Fruit fly (Drosophila melanogaster) whole organism, prepupa: ENCODE results near the gene CG11674.

Source experiments
- CG10631 ChIP-seq: fragments of 200-800 bp; sonication (Bioruptor generic); optimal IDR thresholded peaks from 2 replicates; lab custom pipeline; 2016; ENCODE audit warnings: missing biosample characterization, missing genetic modification characterization
- CG10669 ChIP-seq: fragments of 200-800 bp; sonication (Bioruptor generic); optimal IDR thresholded peaks from 3 replicates; lab custom pipeline; 2018; ENCODE audit warnings: missing biosample characterization, mild to moderate bottlenecking, missing genetic modification characterization, moderate library complexity
- CG11294 ChIP-seq: fragments of 200-800 bp; sonication (Bioruptor generic); IDR thresholded peaks from 2 replicates; pipeline ENCODE4 v1.3.6; 2022; ENCODE audit warnings: missing biosample characterization, missing genetic modification characterization
- CG11762 ChIP-seq: fragments of 200-800 bp; sonication (Bioruptor generic); optimal IDR thresholded peaks from 3 replicates; lab custom pipeline; 2016; ENCODE audit warnings: missing biosample characterization, missing genetic modification characterization; ENCODE audit not compliant: insufficient read depth
- CG11902 ChIP-seq: fragments of 200-800 bp; sonication (Bioruptor generic); optimal IDR thresholded peaks from 3 replicates; lab custom pipeline; 2016; ENCODE audit warnings: missing biosample characterization, missing genetic modification characterization
- CG1621 ChIP-seq: fragments of 200-800 bp; sonication (Bioruptor generic); optimal IDR thresholded peaks from 3 replicates; lab custom pipeline; 2018; ENCODE audit warnings: missing biosample characterization, mild to moderate bottlenecking, missing genetic modification characterization
- CG16779 ChIP-seq: fragments of 200-800 bp; sonication (Bioruptor generic); optimal IDR thresholded peaks from 3 replicates; lab custom pipeline; 2017; ENCODE audit warnings: missing biosample characterization, mild to moderate bottlenecking, missing genetic modification characterization
- CG3032 ChIP-seq: fragments of 200-800 bp; optimal IDR thresholded peaks from 2 replicates; lab custom pipeline; 2019; ENCODE audit warnings: missing biosample characterization, mild to moderate bottlenecking, missing genetic modification characterization, moderate library complexity
- CG31627 ChIP-seq: fragments of 200-800 bp; sonication (Bioruptor generic); optimal IDR thresholded peaks from 3 replicates; lab custom pipeline; 2016; ENCODE audit warnings: missing biosample characterization, missing genetic modification characterization
- CG32006 ChIP-seq: fragments of 200-800 bp; sonication (Bioruptor generic); optimal IDR thresholded peaks from 3 replicates; lab custom pipeline; 2017; ENCODE audit warnings: missing biosample characterization, mild to moderate bottlenecking, missing genetic modification characterization
- CG34406 ChIP-seq: fragments of 200-800 bp; sonication (Bioruptor generic); optimal IDR thresholded peaks from 3 replicates; lab custom pipeline; 2016; ENCODE audit warnings: missing biosample characterization, missing genetic modification characterization
- CG4318 ChIP-seq: fragments of 200-800 bp; sonication (Bioruptor generic); optimal IDR thresholded peaks from 3 replicates; lab custom pipeline; 2017; ENCODE audit warnings: missing biosample characterization, mild to moderate bottlenecking, missing genetic modification characterization
- CG6163 ChIP-seq: fragments of 200-800 bp; sonication (Bioruptor generic); IDR thresholded peaks from 3 replicates; pipeline ENCODE4 v1.3.6; 2022; ENCODE audit warnings: missing biosample characterization, missing genetic modification characterization
- CG6276 ChIP-seq: fragments of 200-800 bp; sonication (Bioruptor generic); optimal IDR thresholded peaks from 2 replicates; lab custom pipeline; 2017; ENCODE audit warnings: missing biosample characterization, mild to moderate bottlenecking, missing genetic modification characterization
- CG6792 ChIP-seq: fragments of 200-800 bp; sonication (Bioruptor generic); optimal IDR thresholded peaks from 3 replicates; lab custom pipeline; 2016; ENCODE audit warnings: missing biosample characterization, missing genetic modification characterization
- CG6808 ChIP-seq: fragments of 200-800 bp; sonication (Bioruptor generic); optimal IDR thresholded peaks from 3 replicates; lab custom pipeline; 2017; ENCODE audit warnings: missing biosample characterization, missing genetic modification characterization, mild to moderate bottlenecking, moderate library complexity, missing genetic modification reagents
- CG6854 ChIP-seq: fragments of 200-800 bp; sonication (Bioruptor generic); optimal IDR thresholded peaks from 2 replicates; lab custom pipeline; 2017; ENCODE audit warnings: missing biosample characterization, mild to moderate bottlenecking, missing genetic modification characterization
- CG8119 ChIP-seq: fragments of 200-800 bp; sonication (Bioruptor generic); IDR thresholded peaks from 3 replicates; pipeline ENCODE4 v1.3.6; 2022; ENCODE audit warnings: missing biosample characterization, missing genetic modification characterization
- CG8319 ChIP-seq: fragments of 200-800 bp; sonication (Bioruptor generic); optimal IDR thresholded peaks from 3 replicates; lab custom pipeline; 2016; ENCODE audit warnings: missing biosample characterization, missing genetic modification characterization
- CG8632 ChIP-seq: fragments of 200-800 bp; sonication (Bioruptor generic); optimal IDR thresholded peaks from 3 replicates; lab custom pipeline; 2016; ENCODE audit warnings: missing biosample characterization, missing genetic modification characterization
- CG9139 ChIP-seq: fragments of 200-800 bp; sonication (Bioruptor generic); optimal IDR thresholded peaks from 3 replicates; lab custom pipeline; 2017; ENCODE audit warnings: missing biosample characterization, mild to moderate bottlenecking, missing genetic modification characterization
- Ets21C ChIP-seq: fragments of 200-800 bp; sonication (Bioruptor generic); optimal IDR thresholded peaks from 3 replicates; lab custom pipeline; 2016; ENCODE audit warnings: missing biosample characterization, missing genetic modification characterization
- Ets96B ChIP-seq: fragments of 200-800 bp; optimal IDR thresholded peaks from 2 replicates; lab custom pipeline; 2019; ENCODE audit warnings: missing biosample characterization, mild to moderate bottlenecking, missing genetic modification characterization, moderate library complexity
- Hr38 ChIP-seq: sonication (Bioruptor generic); optimal IDR thresholded peaks from 2 replicates; lab custom pipeline; 2016; ENCODE audit warnings: missing biosample characterization, missing genetic modification characterization
- Hr4 ChIP-seq: fragments of 200-800 bp; sonication (Bioruptor generic); optimal IDR thresholded peaks from 3 replicates; lab custom pipeline; 2016; ENCODE audit warnings: missing biosample characterization, missing genetic modification characterization
- Lpt ChIP-seq: fragments of 200-800 bp; sonication (Bioruptor generic); optimal IDR thresholded peaks from 3 replicates; lab custom pipeline; 2016; ENCODE audit warnings: missing biosample characterization, missing genetic modification characterization
- Met ChIP-seq: fragments of 200-800 bp; sonication (Bioruptor generic); optimal IDR thresholded peaks from 3 replicates; lab custom pipeline; 2016; ENCODE audit warnings: missing biosample characterization, missing genetic modification characterization
- OdsH ChIP-seq: fragments of 200-800 bp; sonication (Bioruptor generic); optimal IDR thresholded peaks from 3 replicates; lab custom pipeline; 2016; ENCODE audit warnings: missing biosample characterization, missing genetic modification characterization
- Smox ChIP-seq: fragments of 200-800 bp; sonication (Bioruptor generic); optimal IDR thresholded peaks from 3 replicates; lab custom pipeline; 2016; ENCODE audit warnings: missing biosample characterization, missing genetic modification characterization
- Sox14 ChIP-seq: fragments of 200-800 bp; sonication (Bioruptor generic); optimal IDR thresholded peaks from 3 replicates; lab custom pipeline; 2016; ENCODE audit warnings: missing biosample characterization, missing genetic modification characterization
- Sox15 ChIP-seq: fragments of 200-800 bp; sonication (Bioruptor generic); optimal IDR thresholded peaks from 3 replicates; lab custom pipeline; 2016; ENCODE audit warnings: missing biosample characterization, missing genetic modification characterization
- achi ChIP-seq: fragments of 200-800 bp; sonication (Bioruptor generic); optimal IDR thresholded peaks from 3 replicates; lab custom pipeline; 2016; ENCODE audit warnings: missing biosample characterization, missing genetic modification characterization
- acj6 ChIP-seq: fragments of 200-800 bp; sonication (Bioruptor generic); optimal IDR thresholded peaks from 3 replicates; lab custom pipeline; 2016; ENCODE audit warnings: missing biosample characterization, missing genetic modification characterization
- cyc ChIP-seq: fragments of 200-800 bp; sonication (Bioruptor generic); optimal IDR thresholded peaks from 3 replicates; lab custom pipeline; 2016; ENCODE audit warnings: missing biosample characterization, missing genetic modification characterization
- esn ChIP-seq: fragments of 200-800 bp; sonication (Bioruptor generic); optimal IDR thresholded peaks from 2 replicates; lab custom pipeline; 2016; ENCODE audit warnings: missing biosample characterization, mild to moderate bottlenecking, missing genetic modification characterization, moderate library complexity
- fd59A ChIP-seq: fragments of 200-800 bp; sonication (Bioruptor generic); optimal IDR thresholded peaks from 2 replicates; lab custom pipeline; 2017; ENCODE audit warnings: missing biosample characterization, mild to moderate bottlenecking, missing genetic modification characterization, missing genetic modification reagents
- fd85E ChIP-seq: fragments of 200-800 bp; sonication (Bioruptor generic); optimal IDR thresholded peaks from 3 replicates; lab custom pipeline; 2016; ENCODE audit warnings: missing biosample characterization, missing genetic modification characterization
- fkh ChIP-seq: fragments of 200-800 bp; sonication (Bioruptor generic); optimal IDR thresholded peaks from 3 replicates; lab custom pipeline; 2017; ENCODE audit warnings: missing biosample characterization, mild to moderate bottlenecking, missing genetic modification characterization, moderate library complexity
- lz ChIP-seq: fragments of 200-800 bp; sonication (Bioruptor generic); optimal IDR thresholded peaks from 3 replicates; lab custom pipeline; 2016; ENCODE audit warnings: missing biosample characterization, missing genetic modification characterization
- net ChIP-seq: fragments of 200-800 bp; sonication (Bioruptor generic); optimal IDR thresholded peaks from 3 replicates; lab custom pipeline; 2016; ENCODE audit warnings: missing biosample characterization, missing genetic modification characterization
- salr ChIP-seq, 2 experiments: fragments of 200-800 bp; sonication (Bioruptor generic); optimal IDR thresholded peaks; 3 replicates each; lab custom pipeline; 2016 to 2018; ENCODE audit warnings: missing biosample characterization in 2 of 2, missing genetic modification characterization in 2 of 2, mild to moderate bottlenecking in 1 of 2
- spab ChIP-seq: fragments of 200-800 bp; sonication (Bioruptor generic); optimal IDR thresholded peaks from 2 replicates; lab custom pipeline; 2017; ENCODE audit warnings: missing biosample characterization, mild to moderate bottlenecking, missing genetic modification characterization, missing genetic modification reagents
- ss ChIP-seq, 2 experiments: fragments of 200-800 bp; sonication (Bioruptor generic); optimal IDR thresholded peaks; 2 replicates in 1 of 2; 3 replicates in 1 of 2; lab custom pipeline; 2017 to 2018; ENCODE audit warnings: mild to moderate bottlenecking in 2 of 2, missing biosample characterization in 2 of 2, missing genetic modification characterization in 2 of 2, moderate library complexity in 1 of 2
- svp ChIP-seq: fragments of 200-800 bp; sonication (Bioruptor generic); peaks from one replicate; lab custom pipeline; 2016; ENCODE audit warnings: missing biosample characterization, missing genetic modification characterization
- topi ChIP-seq: fragments of 200-800 bp; sonication (Bioruptor generic); optimal IDR thresholded peaks from 3 replicates; lab custom pipeline; 2016; ENCODE audit warnings: missing biosample characterization, missing genetic modification characterization
- vri ChIP-seq: fragments of 200-800 bp; sonication (Bioruptor generic); optimal IDR thresholded peaks from 3 replicates; lab custom pipeline; 2016; ENCODE audit warnings: missing biosample characterization, mild to moderate bottlenecking, missing genetic modification characterization

CG11674 gene

dm6 chrX:14215834-14216233 is 9.8 kb downstream of the CG11674 start (continued):
- TF ChIP-seq CG11902 (no peak), Ets96B (tag; lab: Kevin White, UChicago) (peak; percentile 10), CG6163 (GFP tag; lab: Robert Waterston, UW) (peak; percentile 36; the same call in 1 of the 3 replicates), lz (GFP tag; lab: Kevin White, UChicago) (peak; percentile 14), CG11294 (GFP tag; lab: Robert Waterston, UW) (no peak), Ets21C (peak; percentile 6), svp (GFP tag; lab: Kevin White, UChicago) (peak; percentile 80), fd59A (GFP tag; lab: Kevin White, UChicago) (no peak), CG6276 (GFP tag; lab: Kevin White, UChicago) (no peak), vri (GFP tag; lab: Kevin White, UChicago) (peak; percentile 56), spab (GFP tag; lab: Kevin White, UChicago) (no peak), CG9139 (no peak), ss (GFP tag; optimal IDR thresholded peaks at IDR 0.05; lab: Kevin White, UChicago) (peak in 1 of 2 experiments; percentile 17), Sox15 (GFP tag; lab: Kevin White, UChicago) (no peak), Met (GFP tag; lab: Kevin White, UChicago) (peak; percentile 38), topi (GFP tag; lab: Kevin White, UChicago) (peak; percentile 17), CG8119 (no peak), CG31627 (GFP tag; lab: Kevin White, UChicago) (peak; percentile 16), achi (GFP tag; lab: Kevin White, UChicago) (no peak), fd85E (GFP tag; lab: Kevin White, UChicago) (no peak), CG3032 (peak; percentile 41), CG4318 (GFP tag; lab: Kevin White, UChicago) (no peak), CG6808 (no peak), CG8632 (GFP tag; lab: Kevin White, UChicago) (no peak)

- TF ChIP-seq fd59A (GFP tag; lab: Kevin White, UChicago) (peak; percentile 67), CG10669 (GFP tag; lab: Kevin White, UChicago) (peak; percentile 66), CG16779 (tag; lab: Kevin White, UChicago) (peak; percentile 80), Hr38 (GFP tag; lab: Kevin White, UChicago) (no peak), CG34406 (GFP tag; lab: Kevin White, UChicago) (peak; percentile 46), CG11902 (no peak), CG10631 (peak; percentile 73), net (GFP tag; lab: Kevin White, UChicago) (peak; percentile 16), esn (no peak), CG32006 (GFP tag; lab: Kevin White, UChicago) (peak; percentile 91), lz (GFP tag; lab: Kevin White, UChicago) (peak; percentile 2), Ets21C (no peak), CG11762 (GFP tag; lab: Kevin White, UChicago) (peak; percentile 45), topi (GFP tag; lab: Kevin White, UChicago) (no peak), fd85E (GFP tag; lab: Kevin White, UChicago) (no peak), CG6808 (peak; percentile 71), salr (GFP tag; optimal IDR thresholded peaks at IDR 0.05; lab: Kevin White, UChicago) (peak; percentile 33 to 59), Lpt (GFP tag; lab: Kevin White, UChicago) (peak; percentile 64), CG8319 (GFP tag; lab: Kevin White, UChicago) (no peak), acj6 (GFP tag; lab: Kevin White, UChicago) (peak; percentile 69), CG6792 (GFP tag; lab: Kevin White, UChicago) (peak; percentile 13), fkh (GFP tag; lab: Kevin White, UChicago) (no peak), CG1621 (tag; lab: Kevin White, UChicago) (peak; percentile 47), CG6854 (GFP tag; lab: Kevin White, UChicago) (peak; percentile 13), Met (GFP tag; lab: Kevin White, UChicago) (peak; percentile 15), cyc (no peak), spab (GFP tag; lab: Kevin White, UChicago) (peak; percentile 65), Sox14 (GFP tag; lab: Kevin White, UChicago) (peak; percentile 39), CG6276 (GFP tag; lab: Kevin White, UChicago) (peak; percentile 87), CG9139 (peak; percentile 21), CG8119 (peak; percentile 86), Ets96B (tag; lab: Kevin White, UChicago) (peak; percentile 75), Hr4 (GFP tag; lab: Kevin White, UChicago) (peak; percentile 43), OdsH (GFP tag; lab: Kevin White, UChicago) (peak; percentile 71), Smox (GFP tag; lab: Kevin White, UChicago) (no peak)
Observed at dm6 chrX:14214505-14215449, 10.9 kb downstream of the CG11674 start.
